Worm (Caenorhabditis elegans) whole organism, L1 larva: ENCODE results near the gene srh-28.

Experiments used
- lin-39 ChIP-seq: fragments of 150-350 bp; optimal IDR thresholded peaks from 2 replicates; lab custom pipeline; 2014; ENCODE audit warnings: missing biosample characterization, missing genetic modification reagents, missing genetic modification characterization
- nhr-77 ChIP-seq: fragments of 150-350 bp; optimal IDR thresholded peaks from 2 replicates; lab custom pipeline; 2014; ENCODE audit warnings: missing biosample characterization, missing genetic modification characterization
- ztf-11 ChIP-seq, 2 experiments: sonication (generic microtip); optimal IDR thresholded peaks; 2 replicates each; lab custom pipeline; 2016 to 2017; ENCODE audit warnings: missing genetic modification characterization in 2 of 2, missing biosample characterization in 1 of 2, missing compliant biosample characterization in 1 of 2

- TF ChIP-seq lin-39 (tag; lab: Kevin White, UChicago) (no peak), ztf-11 (tag; optimal IDR thresholded peaks at IDR 0.05; lab: Kevin White, UChicago) (no peak), nhr-77 (tag; lab: Kevin White, UChicago) (no peak)
Measured at ce11 chrV:6768452-6768929, 7.1 kb downstream of the srh-28 start, which contains the start of the genes T25F10.1 and clik-1.
